Worm (Caenorhabditis elegans): Measurements from ENCODE around the gene Y32H12A.8.

DNA sequence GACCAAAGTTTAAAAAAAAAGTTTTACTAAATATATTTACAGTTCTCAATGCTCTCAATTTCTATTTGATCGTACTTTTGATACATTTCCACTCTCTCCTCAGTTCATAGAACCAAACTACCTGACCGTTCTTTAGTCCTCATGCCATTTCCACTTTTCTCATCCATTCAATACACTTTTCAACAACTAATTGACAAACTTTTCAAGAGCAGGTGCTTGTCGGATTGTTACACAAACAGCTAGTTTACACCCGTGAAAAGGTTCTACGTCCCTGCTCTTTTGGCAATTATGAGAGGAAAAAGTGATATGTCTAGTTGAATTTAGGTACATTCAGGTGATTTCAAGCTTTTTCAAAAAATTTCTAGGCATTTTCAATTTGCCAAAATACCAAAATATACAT, 12.1 kb upstream of the Y32H12A.8 start:
- TF ChIP-seq him-1 (tag; optimal IDR thresholded peaks at IDR 0.05) (no peak), dao-5 (tag; optimal IDR thresholded peaks at IDR 0.05) (no peak), W03F9.2 (tag; optimal IDR thresholded peaks at IDR 0.05) (no peak)
